Fruit fly (Drosophila melanogaster): ENCODE measurements around the gene RPA2.

RPA2 gene

DNA sequence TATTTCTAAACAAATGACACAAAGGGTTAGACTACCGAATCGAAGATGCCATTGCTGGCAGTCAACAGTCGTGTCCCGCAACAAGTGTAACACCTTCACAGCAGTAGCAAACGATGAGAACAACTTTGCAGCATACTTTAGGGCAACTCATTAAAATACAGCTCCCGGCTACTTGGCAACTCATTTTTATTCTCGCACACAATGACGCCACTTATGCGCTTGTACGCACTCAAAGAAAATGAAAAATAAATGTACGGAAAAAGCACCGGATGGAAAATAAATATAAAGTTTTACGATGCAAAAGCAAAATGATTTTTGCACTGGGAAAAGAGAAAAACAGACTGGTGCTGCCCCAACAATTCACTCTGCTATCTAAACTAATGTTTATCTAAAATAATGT lies 34.8 kb downstream of the RPA2 start (continued):
- TF ChIP-seq CG1621 (tag; optimal IDR thresholded peaks at IDR 0.05) (no peak), Hr39 (GFP tag; optimal IDR thresholded peaks at IDR 0.05) (no peak), Sox14 (GFP tag; optimal IDR thresholded peaks at IDR 0.05) (peak; percentile 35), Eip93F (GFP tag; optimal IDR thresholded peaks at IDR 0.05) (no peak), CG3032 (tag; optimal IDR thresholded peaks at IDR 0.05) (peak; percentile 9), CG15336 (GFP tag; IDR thresholded peaks at IDR 0.05) (peak; percentile 41; the same call in 1 of the 2 replicates), CG31627 (GFP tag; optimal IDR thresholded peaks at IDR 0.05) (no peak)

DNA sequence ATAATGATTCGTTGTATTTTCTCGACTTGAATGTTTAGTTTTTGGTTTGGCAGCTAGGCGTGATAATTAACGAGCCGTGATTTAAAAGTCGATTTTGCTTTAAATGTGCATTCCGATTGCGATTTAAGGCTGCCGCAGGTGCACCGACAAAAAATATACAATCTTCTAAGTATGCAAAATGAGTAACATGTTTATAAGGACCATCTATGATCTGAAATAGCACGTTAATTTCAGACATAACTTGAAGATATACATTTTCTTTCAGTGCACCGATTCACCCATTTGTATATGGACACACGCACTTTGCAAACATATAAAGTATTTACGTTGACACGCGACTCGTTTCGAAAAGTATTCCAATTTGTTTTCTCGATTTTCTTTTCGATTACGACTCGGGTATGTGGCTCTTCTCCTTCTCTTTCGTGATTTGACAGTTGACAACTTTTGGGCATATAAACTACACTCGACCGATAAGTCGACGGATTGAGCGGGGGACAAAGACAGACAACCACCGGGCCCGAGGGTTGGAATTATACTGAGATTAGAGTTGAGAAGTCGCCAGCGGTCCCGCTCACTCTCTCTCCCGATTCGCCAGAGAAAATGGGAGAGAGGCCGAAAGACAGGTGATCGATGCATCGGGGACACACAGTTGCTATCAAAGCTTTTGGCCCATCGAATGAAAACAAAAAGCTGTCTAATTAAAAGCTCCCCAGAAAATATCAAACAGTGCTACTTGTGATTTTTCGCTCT lies 35.9 kb downstream of the RPA2 start:
- TF ChIP-seq dsx (GFP tag; optimal IDR thresholded peaks at IDR 0.05; ENCODE audit: poor library complexity, severe bottlenecking) (no peak), OdsH (GFP tag; optimal IDR thresholded peaks at IDR 0.05) (peak; percentile 17), CG6276 (GFP tag; optimal IDR thresholded peaks at IDR 0.05) (peak; percentile 53), CG8632 (GFP tag; optimal IDR thresholded peaks at IDR 0.05) (no peak), acj6 (GFP tag; optimal IDR thresholded peaks at IDR 0.05) (no peak), CG7368 (GFP tag; optimal IDR thresholded peaks at IDR 0.05) (no peak), fkh (GFP tag; optimal IDR thresholded peaks at IDR 0.05) (peak; percentile 63), pdm3 (GFP tag; optimal IDR thresholded peaks at IDR 0.05) (no peak), CG3032 (tag; optimal IDR thresholded peaks at IDR 0.05) (no peak), CG15336 (GFP tag; IDR thresholded peaks at IDR 0.05) (peak; percentile 22; the same call in 1 of the 2 replicates), CG8119 (GFP tag; IDR thresholded peaks at IDR 0.05) (no peak), CG11762 (GFP tag; optimal IDR thresholded peaks at IDR 0.05; ENCODE audit: insufficient read depth) (no peak), Hr4 (GFP tag; optimal IDR thresholded peaks at IDR 0.05) (peak; percentile 56), CG11294 (GFP tag; IDR thresholded peaks at IDR 0.05) (peak; percentile 35; the same call in 1 of the 2 replicates), CG4318 (GFP tag; optimal IDR thresholded peaks at IDR 0.05) (no peak), fd59A (GFP tag; optimal IDR thresholded peaks at IDR 0.05) (no peak), Eip78C (GFP tag) (peak; percentile 74), dac (GFP tag; optimal IDR thresholded peaks at IDR 0.05) (peak; percentile 35), CG9139 (GFP tag; optimal IDR thresholded peaks at IDR 0.05) (no peak), CG32006 (GFP tag; optimal IDR thresholded peaks at IDR 0.05) (peak; percentile 37), achi (GFP tag; optimal IDR thresholded peaks at IDR 0.05) (no peak), CG8319 (GFP tag; optimal IDR thresholded peaks at IDR 0.05) (no peak), Sox15 (GFP tag; optimal IDR thresholded peaks at IDR 0.05) (no peak), eg (GFP tag; IDR thresholded peaks at IDR 0.05) (peak; percentile 55; the same call in 1 of the 3 replicates)

DNA sequence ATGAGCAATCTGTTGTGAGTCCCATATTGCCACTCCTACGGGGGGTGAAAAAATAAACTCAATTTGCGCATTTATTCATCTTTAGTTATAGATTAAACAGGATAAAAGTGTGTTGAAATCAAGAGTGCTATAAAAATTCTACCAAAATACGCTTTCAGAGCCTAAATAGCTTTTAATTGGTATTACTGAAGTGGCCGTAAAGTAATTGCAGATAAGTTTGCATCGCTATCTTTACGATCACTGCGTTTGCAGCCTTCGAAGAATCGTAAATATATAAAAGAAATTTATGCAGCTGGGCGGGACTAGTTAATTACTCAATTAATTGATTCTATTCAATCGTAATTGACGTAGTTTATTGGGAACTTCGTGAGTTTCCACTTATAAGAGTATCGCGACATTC lies 38.7 kb downstream of the RPA2 start:
- TF ChIP-seq Hr38 (GFP tag; optimal IDR thresholded peaks at IDR 0.05): no peak
- TF ChIP-seq CG34406 (GFP tag; optimal IDR thresholded peaks at IDR 0.05): no peak
- TF ChIP-seq CG6854 (GFP tag; optimal IDR thresholded peaks at IDR 0.05): no peak
- TF ChIP-seq Sox15 (GFP tag; optimal IDR thresholded peaks at IDR 0.05): no peak
- no peak for TF ChIP-seq net (GFP tag; optimal IDR thresholded peaks at IDR 0.05)
- TF ChIP-seq Blimp-1 (GFP tag; optimal IDR thresholded peaks at IDR 0.05): no peak
- no peak for TF ChIP-seq Eip75B (GFP tag; optimal IDR thresholded peaks at IDR 0.05)
- TF ChIP-seq Met (GFP tag; optimal IDR thresholded peaks at IDR 0.05): no peak
- no peak for TF ChIP-seq CG6808 (GFP tag; optimal IDR thresholded peaks at IDR 0.05)
- no peak for TF ChIP-seq CG4318 (GFP tag; optimal IDR thresholded peaks at IDR 0.05)
- TF ChIP-seq Ets96B (tag; optimal IDR thresholded peaks at IDR 0.05): no peak
- no peak for TF ChIP-seq Eip93F (GFP tag; optimal IDR thresholded peaks at IDR 0.05)
- no peak for TF ChIP-seq CG10669 (GFP tag; optimal IDR thresholded peaks at IDR 0.05)
- no peak for TF ChIP-seq topi (GFP tag; optimal IDR thresholded peaks at IDR 0.05)
- no peak for TF ChIP-seq svp (GFP tag)
- TF ChIP-seq CG7368 (GFP tag; optimal IDR thresholded peaks at IDR 0.05): no peak
